Worm (Caenorhabditis elegans) whole organism, L4 larva: ENCODE data around the gene srj-25.

Experiments
- D1046.2 ChIP-seq: fragments of 200-800 bp; sonication (Bioruptor generic); IDR thresholded peaks from 2 replicates; pipeline ENCODE4 v1.3.6; 2022; ENCODE audit warnings: missing genetic modification characterization, missing compliant biosample characterization
- F26F4.8 ChIP-seq: fragments of 200-800 bp; sonication (Bioruptor generic); conservative IDR thresholded peaks from 2 replicates; pipeline ENCODE4 v1.3.6; 2022; ENCODE audit warnings: missing genetic modification characterization, missing compliant biosample characterization
- F44E2.7 ChIP-seq: fragments of 200-800 bp; sonication (Bioruptor generic); IDR thresholded peaks from 2 replicates; pipeline ENCODE4 v2.1.2; 2022; ENCODE audit warnings: missing genetic modification characterization, missing compliant biosample characterization
- F49E8.2 ChIP-seq: sonication (generic microtip); optimal IDR thresholded peaks from 2 replicates; lab custom pipeline; 2016; ENCODE audit warnings: missing compliant biosample characterization, mild to moderate bottlenecking, missing genetic modification characterization, borderline replicate concordance
- T26A8.4 ChIP-seq: fragments of 200-800 bp; sonication (Bioruptor generic); IDR thresholded peaks from 2 replicates; pipeline ENCODE4 v1.3.6; 2022; ENCODE audit warnings: missing genetic modification characterization, missing compliant biosample characterization
- Y105C5A.15 ChIP-seq: fragments of 200-800 bp; sonication (Bioruptor generic); IDR thresholded peaks from 2 replicates; pipeline ENCODE4 v1.3.6; 2022; ENCODE audit warnings: missing genetic modification characterization, missing compliant biosample characterization
- Y48G9A.11 ChIP-seq: fragments of 200-800 bp; sonication (Bioruptor generic); IDR thresholded peaks from 2 replicates; pipeline ENCODE4 v1.3.6; 2022; ENCODE audit warnings: missing genetic modification reagents, missing genetic modification characterization, missing compliant biosample characterization
- Y5F2A.4 ChIP-seq: fragments of 200-800 bp; sonication (Bioruptor generic); optimal IDR thresholded peaks from 2 replicates; lab custom pipeline; 2018; ENCODE audit warnings: mild to moderate bottlenecking, missing genetic modification characterization, missing compliant biosample characterization
- Y75B8A.6 ChIP-seq: fragments of 200-800 bp; sonication (Bioruptor generic); IDR thresholded peaks from 2 replicates; pipeline ENCODE4 v1.3.6; 2022; ENCODE audit warnings: missing genetic modification reagents, missing genetic modification characterization, missing compliant biosample characterization
- ZK546.5 ChIP-seq, 2 experiments: sonication (generic microtip); optimal IDR thresholded peaks; 2 replicates each; lab custom pipeline; 2017; ENCODE audit warnings: missing biosample characterization in 2 of 2, missing genetic modification characterization in 2 of 2
- aly-2 ChIP-seq: sonication (generic microtip); optimal IDR thresholded peaks from 2 replicates; lab custom pipeline; 2018; ENCODE audit warnings: missing biosample characterization, missing genetic modification characterization
- ama-1 ChIP-seq: fragments of 150-350 bp; optimal IDR thresholded peaks from 2 replicates; lab custom pipeline; 2014; ENCODE audit warnings: inconsistent platforms, mixed read lengths
- attf-4 ChIP-seq: sonication (generic microtip); optimal IDR thresholded peaks from 3 replicates; lab custom pipeline; 2017; ENCODE audit warnings: missing biosample characterization, missing genetic modification characterization
- ceh-20 ChIP-seq: fragments of 200-800 bp; sonication (Bioruptor generic); IDR thresholded peaks from 2 replicates; pipeline ENCODE4 v1.3.6; 2022; ENCODE audit warnings: missing genetic modification reagents, missing genetic modification characterization, missing compliant biosample characterization
- ceh-82 ChIP-seq: sonication (generic microtip); optimal IDR thresholded peaks from 2 replicates; lab custom pipeline; 2017; ENCODE audit warnings: missing biosample characterization, missing genetic modification characterization
- ctbp-1 ChIP-seq: fragments of 200-800 bp; sonication (Bioruptor generic); IDR thresholded peaks from 2 replicates; pipeline ENCODE4 v1.3.6; 2022; ENCODE audit warnings: missing genetic modification reagents, missing genetic modification characterization, missing compliant biosample characterization
- daf-19 ChIP-seq: fragments of 200-800 bp; sonication (Bioruptor generic); conservative IDR thresholded peaks from 2 replicates; pipeline ENCODE4 v1.3.6; 2022; ENCODE audit warnings: missing genetic modification characterization, missing compliant biosample characterization
- daf-8 ChIP-seq: fragments of 200-800 bp; sonication (Bioruptor generic); IDR thresholded peaks from 2 replicates; pipeline ENCODE4 v1.3.6; 2022; ENCODE audit warnings: missing genetic modification characterization, missing compliant biosample characterization
- dmd-9 ChIP-seq: fragments of 200-800 bp; sonication (Bioruptor generic); IDR thresholded peaks from 2 replicates; pipeline ENCODE4 v1.3.6; 2022; ENCODE audit warnings: missing genetic modification reagents, missing genetic modification characterization, missing compliant biosample characterization
- duxl-1 ChIP-seq: sonication (generic microtip); optimal IDR thresholded peaks from 2 replicates; lab custom pipeline; 2016; ENCODE audit warnings: mild to moderate bottlenecking, missing genetic modification characterization, moderate library complexity, missing compliant biosample characterization; ENCODE audit not compliant: poor library complexity
- dve-1 ChIP-seq: sonication (generic microtip); optimal IDR thresholded peaks from 2 replicates; lab custom pipeline; 2017; ENCODE audit warnings: antibody characterized with exemption, mild to moderate bottlenecking, missing genetic modification characterization, missing compliant biosample characterization; ENCODE audit not compliant: insufficient read depth
- egl-27 ChIP-seq: sonication (generic microtip); optimal IDR thresholded peaks from 3 replicates; lab custom pipeline; 2017; ENCODE audit warnings: missing biosample characterization, missing genetic modification reagents, missing genetic modification characterization
- egl-43 ChIP-seq: fragments of 200-800 bp; sonication (Bioruptor generic); IDR thresholded peaks from 2 replicates; pipeline ENCODE4 v1.3.6; 2022; ENCODE audit warnings: missing genetic modification reagents, missing genetic modification characterization, missing compliant biosample characterization
- fkh-10 ChIP-seq: fragments of 150-350 bp; optimal IDR thresholded peaks from 2 replicates; lab custom pipeline; 2014; ENCODE audit warnings: missing biosample characterization, missing genetic modification reagents, missing genetic modification characterization
- hlh-30 ChIP-seq: sonication (generic microtip); optimal IDR thresholded peaks from 2 replicates; lab custom pipeline; 2017; ENCODE audit warnings: antibody characterized with exemption, mild to moderate bottlenecking, missing genetic modification characterization, missing compliant biosample characterization; ENCODE audit not compliant: insufficient read depth
- hmg-1.1 ChIP-seq: fragments of 200-800 bp; sonication (Bioruptor generic); IDR thresholded peaks from 2 replicates; pipeline ENCODE4 v1.3.6; 2022; ENCODE audit warnings: missing genetic modification reagents, missing genetic modification characterization, missing compliant biosample characterization
- lin-13 ChIP-seq: fragments of 150-350 bp; optimal IDR thresholded peaks from 2 replicates; lab custom pipeline; 2014; ENCODE audit warnings: missing biosample characterization, missing genetic modification reagents, missing genetic modification characterization
- lir-3 ChIP-seq: sonication (generic microtip); optimal IDR thresholded peaks from 2 replicates; lab custom pipeline; 2016; ENCODE audit warnings: mild to moderate bottlenecking, missing genetic modification characterization, missing compliant biosample characterization
- madf-5 ChIP-seq, 2 experiments: fragments of 200-800 bp; sonication (Bioruptor generic); IDR thresholded peaks; 2 replicates each; pipeline ENCODE4 v1.3.6; 2022; ENCODE audit warnings: missing compliant biosample characterization in 2 of 2, missing genetic modification characterization in 2 of 2
- mdt-29 ChIP-seq: fragments of 200-800 bp; sonication (Bioruptor generic); IDR thresholded peaks from 2 replicates; pipeline ENCODE4 v1.3.6; 2022; ENCODE audit warnings: missing genetic modification reagents, missing genetic modification characterization, missing compliant biosample characterization
- mep-1 ChIP-seq: fragments of 150-350 bp; sonication (generic microtip); optimal IDR thresholded peaks from 3 replicates; lab custom pipeline; 2014; ENCODE audit warnings: missing biosample characterization, missing genetic modification characterization
- mes-2 ChIP-seq: sonication (generic microtip); optimal IDR thresholded peaks from 2 replicates; lab custom pipeline; 2016; ENCODE audit warnings: missing genotype, mild to moderate bottlenecking, missing genetic modification characterization, missing compliant biosample characterization; ENCODE audit not compliant: poor library complexity, severe bottlenecking
- mxl-2 ChIP-seq: fragments of 200-800 bp; sonication (Bioruptor generic); conservative IDR thresholded peaks from 2 replicates; pipeline ENCODE4 v1.3.6; 2022; ENCODE audit warnings: missing genetic modification reagents, missing genetic modification characterization, missing compliant biosample characterization
- mxl-3 ChIP-seq: fragments of 200-800 bp; sonication (Bioruptor generic); optimal IDR thresholded peaks from 2 replicates; lab custom pipeline; 2018; ENCODE audit warnings: mild to moderate bottlenecking, missing genetic modification characterization, missing compliant biosample characterization
- nhr-10 ChIP-seq: fragments of 150-350 bp; optimal IDR thresholded peaks from 2 replicates; lab custom pipeline; 2014; ENCODE audit warnings: missing biosample characterization, missing genetic modification characterization
- nhr-102 ChIP-seq: sonication (generic microtip); optimal IDR thresholded peaks from 2 replicates; lab custom pipeline; 2016; ENCODE audit warnings: mild to moderate bottlenecking, missing genetic modification characterization, moderate library complexity, missing compliant biosample characterization
- nhr-25 ChIP-seq: sonication (generic microtip); optimal IDR thresholded peaks from 2 replicates; lab custom pipeline; 2017; ENCODE audit warnings: missing genetic modification characterization, mild to moderate bottlenecking, missing compliant biosample characterization, antibody characterized with exemption, moderate library complexity, borderline replicate concordance; ENCODE audit not compliant: insufficient read depth
- nhr-28 ChIP-seq: fragments of 150-350 bp; optimal IDR thresholded peaks from 2 replicates; lab custom pipeline; 2014; ENCODE audit warnings: missing biosample characterization, missing genetic modification characterization
- nhr-76 ChIP-seq: fragments of 150-350 bp; optimal IDR thresholded peaks from 2 replicates; lab custom pipeline; 2014; ENCODE audit warnings: missing biosample characterization, missing genetic modification characterization
- php-3 ChIP-seq: fragments of 200-800 bp; sonication (Bioruptor generic); IDR thresholded peaks from 2 replicates; pipeline ENCODE4 v1.3.6; 2022; ENCODE audit warnings: missing genetic modification reagents, missing genetic modification characterization, missing compliant biosample characterization
- rbr-2 ChIP-seq: sonication (generic microtip); optimal IDR thresholded peaks from 2 replicates; lab custom pipeline; 2016; ENCODE audit warnings: missing genotype, missing genetic modification characterization, missing compliant biosample characterization
- saeg-2 ChIP-seq: fragments of 200-800 bp; sonication (Bioruptor generic); IDR thresholded peaks from 2 replicates; pipeline ENCODE4 v1.3.6; 2022; ENCODE audit warnings: missing genetic modification reagents, missing genetic modification characterization, missing compliant biosample characterization
- skn-1 ChIP-seq: fragments of 150-350 bp; optimal IDR thresholded peaks from 2 replicates; lab custom pipeline; 2014; ENCODE audit warnings: missing biosample characterization, missing genetic modification characterization
- spr-1 ChIP-seq: sonication (generic microtip); optimal IDR thresholded peaks from 2 replicates; lab custom pipeline; 2016; ENCODE audit warnings: mild to moderate bottlenecking, missing genetic modification characterization, missing compliant biosample characterization
- tag-97 ChIP-seq: fragments of 200-800 bp; sonication (Bioruptor generic); IDR thresholded peaks from 2 replicates; pipeline ENCODE4 v1.3.6; 2022; ENCODE audit warnings: missing genetic modification characterization, missing compliant biosample characterization
- zag-1 ChIP-seq: fragments of 150-350 bp; optimal IDR thresholded peaks from 2 replicates; lab custom pipeline; 2014; ENCODE audit warnings: missing biosample characterization, missing genetic modification characterization
- ztf-7 ChIP-seq: fragments of 150-350 bp; optimal IDR thresholded peaks from 2 replicates; lab custom pipeline; 2014; ENCODE audit warnings: missing biosample characterization, missing genetic modification characterization

The srj-25 gene

ce11 chrV:741820-742219 lies 5.7 kb upstream of the srj-25 start, which contains the start of gene C05E4.7:
TSS of gene C05E4.7 (plus strand) at chrV:742120.
- TF ChIP-seq mxl-2 (GFP tag; lab: Robert Waterston, UW) (no peak), nhr-25 (tag; lab: Kevin White, UChicago) (no peak), ceh-82 (tag; lab: Kevin White, UChicago) (no peak), Y105C5A.15 (GFP tag; lab: Robert Waterston, UW) (no peak), T26A8.4 (GFP tag; lab: Robert Waterston, UW) (no peak), mxl-3 (GFP tag; lab: Kevin White, UChicago) (no peak), lir-3 (tag; lab: Kevin White, UChicago) (no peak)
- TF ChIP-seq, all 104 proteins: peak for 0

ce11 chrV:738770-739169 lies 2.7 kb upstream of the srj-25 start, which contains the start of gene srj-24:
TSS of gene srj-24 (minus strand) at chrV:738870.
- TF ChIP-seq saeg-2 (GFP tag; lab: Robert Waterston, UW) (no peak), daf-19 (GFP tag; lab: Robert Waterston, UW) (no peak), F26F4.8 (GFP tag; lab: Robert Waterston, UW) (no peak), ctbp-1 (GFP tag; lab: Robert Waterston, UW) (no peak), nhr-10 (tag; lab: Kevin White, UChicago) (no peak), dve-1 (tag; lab: Kevin White, UChicago) (no peak), Y48G9A.11 (GFP tag; lab: Robert Waterston, UW) (no peak), ceh-20 (GFP tag; lab: Robert Waterston, UW) (no peak), mxl-3 (GFP tag; lab: Kevin White, UChicago) (no peak), zag-1 (no peak), dmd-9 (GFP tag; lab: Robert Waterston, UW) (no peak)

- TF ChIP-seq dmd-9 (GFP tag; lab: Robert Waterston, UW): no peak
- TF ChIP-seq duxl-1 (tag; lab: Kevin White, UChicago): peak; percentile 73
- TF ChIP-seq nhr-102 (tag; lab: Kevin White, UChicago): peak; percentile 93
- TF ChIP-seq egl-27: no peak
- TF ChIP-seq ZK546.5 (tag; optimal IDR thresholded peaks at IDR 0.05; lab: Kevin White, UChicago): no peak
- TF ChIP-seq F44E2.7 (GFP tag; lab: Robert Waterston, UW): no peak
- no peak for TF ChIP-seq madf-5 (GFP tag; IDR thresholded peaks at IDR 0.05; lab: Robert Waterston, UW)
- no peak for TF ChIP-seq attf-4 (tag; lab: Kevin White, UChicago)
- TF ChIP-seq ama-1 (lab: Kevin White, UChicago): no peak
- no peak for TF ChIP-seq ztf-7 (tag; lab: Kevin White, UChicago)
- TF ChIP-seq spr-1: peak; percentile 56
- no peak for TF ChIP-seq Y105C5A.15 (GFP tag; lab: Robert Waterston, UW)
- TF ChIP-seq egl-43: peak; percentile 65; the same call in 1 of the 2 replicates
- TF ChIP-seq fkh-10 (GFP tag; lab: Kevin White, UChicago): no peak
- TF ChIP-seq mes-2 (tag; lab: Kevin White, UChicago): peak; percentile 71
- no peak for TF ChIP-seq nhr-25 (tag; lab: Kevin White, UChicago)
- no peak for TF ChIP-seq skn-1
- peak; percentile 97 for TF ChIP-seq nhr-10 (tag; lab: Kevin White, UChicago)
- TF ChIP-seq F49E8.2 (tag; lab: Kevin White, UChicago): no peak
- no peak for TF ChIP-seq tag-97 (GFP tag; lab: Robert Waterston, UW)
- TF ChIP-seq mep-1 (tag; lab: Kevin White, UChicago): peak; percentile 79
- peak; percentile 71 for TF ChIP-seq hmg-1.1 (GFP tag; lab: Robert Waterston, UW)
- peak; percentile 98 for TF ChIP-seq mdt-29 (GFP tag; lab: Robert Waterston, UW)
- no peak for TF ChIP-seq Y5F2A.4 (GFP tag; lab: Kevin White, UChicago)
- peak; percentile 92 for TF ChIP-seq php-3 (GFP tag; lab: Robert Waterston, UW)
- TF ChIP-seq nhr-28: peak; percentile 96
- TF ChIP-seq hlh-30 (tag; lab: Kevin White, UChicago): peak; percentile 98
- TF ChIP-seq aly-2: no peak
- TF ChIP-seq ceh-20 (GFP tag; lab: Robert Waterston, UW): peak; percentile 90
- no peak for TF ChIP-seq daf-8 (GFP tag; lab: Robert Waterston, UW)
- no peak for TF ChIP-seq D1046.2 (GFP tag; lab: Robert Waterston, UW)
- TF ChIP-seq Y75B8A.6 (GFP tag; lab: Robert Waterston, UW): peak; percentile 84; the same call in 1 of the 2 replicates
- TF ChIP-seq lin-13: no peak
- peak; percentile 35 for TF ChIP-seq rbr-2
- no peak for TF ChIP-seq nhr-76 (tag; lab: Kevin White, UChicago)
These were observed 4.7 kb downstream of the srj-25 start for ce11 chrV:731330-731729.
